Worm (Caenorhabditis elegans): ENCODE results near the gene T23B12.5.

Gene T23B12.5

ce11 chrV:8426741-8427457 is 20.9 kb downstream of the T23B12.5 start (continued):
- TF ChIP-seq elt-2 (tag; optimal IDR thresholded peaks at IDR 0.05): peak; percentile 75
- no peak for TF ChIP-seq lsy-12 (tag; optimal IDR thresholded peaks at IDR 0.05)
- no peak for TF ChIP-seq fos-1 (tag; optimal IDR thresholded peaks at IDR 0.05)
- no peak for TF ChIP-seq fkh-10 (GFP tag; optimal IDR thresholded peaks at IDR 0.05)
- TF ChIP-seq jun-1 (tag; optimal IDR thresholded peaks at IDR 0.05): peak; percentile 7
- TF ChIP-seq egl-5 (tag; optimal IDR thresholded peaks at IDR 0.05): no peak
- no peak for TF ChIP-seq mdl-1 (tag; optimal IDR thresholded peaks at IDR 0.05)

- peak; percentile 14 for TF ChIP-seq pha-4 (tag; optimal IDR thresholded peaks at IDR 0.05)
- TF ChIP-seq R02D3.7 (tag; optimal IDR thresholded peaks at IDR 0.05): no peak
- no peak for TF ChIP-seq ztf-11 (tag; optimal IDR thresholded peaks at IDR 0.05)
- TF ChIP-seq nfya-1 (tag; optimal IDR thresholded peaks at IDR 0.05; ENCODE audit: insufficient read depth): peak; percentile 37
- no peak for TF ChIP-seq eor-1 (tag; optimal IDR thresholded peaks at IDR 0.05)
Observed at ce11 chrV:8426210-8426609, 21.6 kb downstream of the T23B12.5 start.

- TF ChIP-seq R02D3.7 (tag; optimal IDR thresholded peaks at IDR 0.05) (no peak), nhr-25 (tag; optimal IDR thresholded peaks at IDR 0.05) (peak; percentile 14), pha-4 (tag; optimal IDR thresholded peaks at IDR 0.05) (peak; percentile 73), ama-1 (optimal IDR thresholded peaks at IDR 0.05) (peak; percentile 16), lin-15B (tag; optimal IDR thresholded peaks at IDR 0.05) (no peak), egl-5 (tag; optimal IDR thresholded peaks at IDR 0.05) (no peak), pqm-1 (tag; optimal IDR thresholded peaks at IDR 0.05) (peak; percentile 88), nhr-43 (tag; optimal IDR thresholded peaks at IDR 0.05; ENCODE audit: poor library complexity, severe bottlenecking) (no peak), daf-12 (tag; optimal IDR thresholded peaks at IDR 0.05) (no peak), ztf-4 (tag; optimal IDR thresholded peaks at IDR 0.05) (peak; percentile 23), elt-1 (tag; optimal IDR thresholded peaks at IDR 0.05) (no peak), lin-39 (tag; optimal IDR thresholded peaks at IDR 0.05) (no peak), ceh-28 (tag; optimal IDR thresholded peaks at IDR 0.05) (no peak), mml-1 (tag; optimal IDR thresholded peaks at IDR 0.05) (no peak), jun-1 (tag; optimal IDR thresholded peaks at IDR 0.05) (peak; percentile 9), elt-2 (tag; optimal IDR thresholded peaks at IDR 0.05) (peak; percentile 92), nhr-28 (tag; optimal IDR thresholded peaks at IDR 0.05) (no peak), nfya-1 (tag; optimal IDR thresholded peaks at IDR 0.05; ENCODE audit: insufficient read depth) (no peak), zag-1 (tag; optimal IDR thresholded peaks at IDR 0.05) (no peak), hmg-11 (tag; optimal IDR thresholded peaks at IDR 0.05) (no peak)
Observed at ce11 chrV:8424840-8425814, 22.7 kb downstream of the T23B12.5 start.

- no peak for TF ChIP-seq eor-1 (tag; optimal IDR thresholded peaks at IDR 0.05)
- TF ChIP-seq ceh-16 (tag; optimal IDR thresholded peaks at IDR 0.05): no peak
- TF ChIP-seq nfya-1 (tag; optimal IDR thresholded peaks at IDR 0.05; ENCODE audit: insufficient read depth): peak; percentile 69
- no peak for TF ChIP-seq nhr-77 (tag; optimal IDR thresholded peaks at IDR 0.05)
Observed at ce11 chrV:8417271-8417670, 30.6 kb downstream of the T23B12.5 start.

ce11 chrV:8415113-8415530 is 32.7 kb downstream of the T23B12.5 start:
- TF ChIP-seq skn-1 (tag; optimal IDR thresholded peaks at IDR 0.05) (no peak), nhr-67 (tag; optimal IDR thresholded peaks at IDR 0.05) (no peak), zag-1 (tag; optimal IDR thresholded peaks at IDR 0.05) (no peak), ztf-11 (tag; optimal IDR thresholded peaks at IDR 0.05) (no peak), nhr-76 (tag; optimal IDR thresholded peaks at IDR 0.05) (no peak), nhr-43 (tag; optimal IDR thresholded peaks at IDR 0.05; ENCODE audit: poor library complexity, severe bottlenecking) (no peak), egl-5 (tag; optimal IDR thresholded peaks at IDR 0.05) (no peak), ceh-16 (tag; optimal IDR thresholded peaks at IDR 0.05) (no peak), nhr-77 (tag; optimal IDR thresholded peaks at IDR 0.05) (no peak), ceh-28 (tag; optimal IDR thresholded peaks at IDR 0.05) (no peak)
